Fruit fly (Drosophila melanogaster) whole organism, prepupa: ENCODE data around the gene Bre1.
A peak's percentile ranks its signal among the peaks of the same experiment; 100 is the strongest.

Source experiments
- Blimp-1 ChIP-seq: fragments of 200-800 bp; sonication (Bioruptor generic); optimal IDR thresholded peaks from 3 replicates; lab custom pipeline; 2017; ENCODE audit warnings: missing biosample characterization, missing genetic modification characterization, mild to moderate bottlenecking, moderate library complexity, missing genetic modification reagents
- CG10669 ChIP-seq: fragments of 200-800 bp; sonication (Bioruptor generic); optimal IDR thresholded peaks from 3 replicates; lab custom pipeline; 2018; ENCODE audit warnings: missing biosample characterization, mild to moderate bottlenecking, missing genetic modification characterization, moderate library complexity
- CG11294 ChIP-seq: fragments of 200-800 bp; sonication (Bioruptor generic); IDR thresholded peaks from 2 replicates; pipeline ENCODE4 v1.3.6; 2022; ENCODE audit warnings: missing biosample characterization, missing genetic modification characterization
- CG11762 ChIP-seq: fragments of 200-800 bp; sonication (Bioruptor generic); optimal IDR thresholded peaks from 3 replicates; lab custom pipeline; 2016; ENCODE audit warnings: missing biosample characterization, missing genetic modification characterization; ENCODE audit not compliant: insufficient read depth
- CG11902 ChIP-seq: fragments of 200-800 bp; sonication (Bioruptor generic); optimal IDR thresholded peaks from 3 replicates; lab custom pipeline; 2016; ENCODE audit warnings: missing biosample characterization, missing genetic modification characterization
- CG1621 ChIP-seq: fragments of 200-800 bp; sonication (Bioruptor generic); optimal IDR thresholded peaks from 3 replicates; lab custom pipeline; 2018; ENCODE audit warnings: missing biosample characterization, mild to moderate bottlenecking, missing genetic modification characterization
- CG3032 ChIP-seq: fragments of 200-800 bp; optimal IDR thresholded peaks from 2 replicates; lab custom pipeline; 2019; ENCODE audit warnings: missing biosample characterization, mild to moderate bottlenecking, missing genetic modification characterization, moderate library complexity
- CG31627 ChIP-seq: fragments of 200-800 bp; sonication (Bioruptor generic); optimal IDR thresholded peaks from 3 replicates; lab custom pipeline; 2016; ENCODE audit warnings: missing biosample characterization, missing genetic modification characterization
- CG32006 ChIP-seq: fragments of 200-800 bp; sonication (Bioruptor generic); optimal IDR thresholded peaks from 3 replicates; lab custom pipeline; 2017; ENCODE audit warnings: missing biosample characterization, mild to moderate bottlenecking, missing genetic modification characterization
- CG3919 ChIP-seq: fragments of 200-800 bp; sonication (Bioruptor generic); optimal IDR thresholded peaks from 3 replicates; lab custom pipeline; 2016; ENCODE audit warnings: missing biosample characterization, missing genetic modification characterization
- CG4318 ChIP-seq: fragments of 200-800 bp; sonication (Bioruptor generic); optimal IDR thresholded peaks from 3 replicates; lab custom pipeline; 2017; ENCODE audit warnings: missing biosample characterization, mild to moderate bottlenecking, missing genetic modification characterization
- CG6163 ChIP-seq: fragments of 200-800 bp; sonication (Bioruptor generic); IDR thresholded peaks from 3 replicates; pipeline ENCODE4 v1.3.6; 2022; ENCODE audit warnings: missing biosample characterization, missing genetic modification characterization
- CG6276 ChIP-seq: fragments of 200-800 bp; sonication (Bioruptor generic); optimal IDR thresholded peaks from 2 replicates; lab custom pipeline; 2017; ENCODE audit warnings: missing biosample characterization, mild to moderate bottlenecking, missing genetic modification characterization
- CG6792 ChIP-seq: fragments of 200-800 bp; sonication (Bioruptor generic); optimal IDR thresholded peaks from 3 replicates; lab custom pipeline; 2016; ENCODE audit warnings: missing biosample characterization, missing genetic modification characterization
- CG6808 ChIP-seq: fragments of 200-800 bp; sonication (Bioruptor generic); optimal IDR thresholded peaks from 3 replicates; lab custom pipeline; 2017; ENCODE audit warnings: missing biosample characterization, missing genetic modification characterization, mild to moderate bottlenecking, moderate library complexity, missing genetic modification reagents
- CG6854 ChIP-seq: fragments of 200-800 bp; sonication (Bioruptor generic); optimal IDR thresholded peaks from 2 replicates; lab custom pipeline; 2017; ENCODE audit warnings: missing biosample characterization, mild to moderate bottlenecking, missing genetic modification characterization
- CG7368 ChIP-seq: fragments of 200-800 bp; sonication (Bioruptor generic); optimal IDR thresholded peaks from 3 replicates; lab custom pipeline; 2016; ENCODE audit warnings: missing biosample characterization, missing genetic modification characterization
- CG8119 ChIP-seq: fragments of 200-800 bp; sonication (Bioruptor generic); IDR thresholded peaks from 3 replicates; pipeline ENCODE4 v1.3.6; 2022; ENCODE audit warnings: missing biosample characterization, missing genetic modification characterization
- CG8319 ChIP-seq: fragments of 200-800 bp; sonication (Bioruptor generic); optimal IDR thresholded peaks from 3 replicates; lab custom pipeline; 2016; ENCODE audit warnings: missing biosample characterization, missing genetic modification characterization
- CG8632 ChIP-seq: fragments of 200-800 bp; sonication (Bioruptor generic); optimal IDR thresholded peaks from 3 replicates; lab custom pipeline; 2016; ENCODE audit warnings: missing biosample characterization, missing genetic modification characterization
- Eip75B ChIP-seq: fragments of 200-800 bp; sonication (Bioruptor generic); optimal IDR thresholded peaks from 3 replicates; lab custom pipeline; 2016; ENCODE audit warnings: missing biosample characterization, missing genetic modification characterization
- Eip78C ChIP-seq: fragments of 200-800 bp; sonication (Bioruptor generic); peaks from one replicate; lab custom pipeline; 2016; ENCODE audit warnings: missing biosample characterization, missing genetic modification characterization
- Eip93F ChIP-seq: fragments of 200-800 bp; sonication (Bioruptor generic); optimal IDR thresholded peaks from 2 replicates; lab custom pipeline; 2016; ENCODE audit warnings: missing biosample characterization, mild to moderate bottlenecking, missing genetic modification characterization
- Ets21C ChIP-seq: fragments of 200-800 bp; sonication (Bioruptor generic); optimal IDR thresholded peaks from 3 replicates; lab custom pipeline; 2016; ENCODE audit warnings: missing biosample characterization, missing genetic modification characterization
- Ets96B ChIP-seq: fragments of 200-800 bp; optimal IDR thresholded peaks from 2 replicates; lab custom pipeline; 2019; ENCODE audit warnings: missing biosample characterization, mild to moderate bottlenecking, missing genetic modification characterization, moderate library complexity
- Gug ChIP-seq: fragments of 200-800 bp; sonication (Bioruptor generic); IDR thresholded peaks from 2 replicates; pipeline ENCODE4 v1.3.6; 2022; ENCODE audit warnings: missing biosample characterization, missing genetic modification characterization
- Hr38 ChIP-seq: sonication (Bioruptor generic); optimal IDR thresholded peaks from 2 replicates; lab custom pipeline; 2016; ENCODE audit warnings: missing biosample characterization, missing genetic modification characterization
- Hr39 ChIP-seq: fragments of 200-800 bp; sonication (Bioruptor generic); optimal IDR thresholded peaks from 2 replicates; lab custom pipeline; 2016; ENCODE audit warnings: missing biosample characterization, missing genetic modification characterization
- Hr4 ChIP-seq: fragments of 200-800 bp; sonication (Bioruptor generic); optimal IDR thresholded peaks from 3 replicates; lab custom pipeline; 2016; ENCODE audit warnings: missing biosample characterization, missing genetic modification characterization
- Lpt ChIP-seq: fragments of 200-800 bp; sonication (Bioruptor generic); optimal IDR thresholded peaks from 3 replicates; lab custom pipeline; 2016; ENCODE audit warnings: missing biosample characterization, missing genetic modification characterization
- Met ChIP-seq: fragments of 200-800 bp; sonication (Bioruptor generic); optimal IDR thresholded peaks from 3 replicates; lab custom pipeline; 2016; ENCODE audit warnings: missing biosample characterization, missing genetic modification characterization
- OdsH ChIP-seq: fragments of 200-800 bp; sonication (Bioruptor generic); optimal IDR thresholded peaks from 3 replicates; lab custom pipeline; 2016; ENCODE audit warnings: missing biosample characterization, missing genetic modification characterization
- Sox14 ChIP-seq: fragments of 200-800 bp; sonication (Bioruptor generic); optimal IDR thresholded peaks from 3 replicates; lab custom pipeline; 2016; ENCODE audit warnings: missing biosample characterization, missing genetic modification characterization
- Sox15 ChIP-seq: fragments of 200-800 bp; sonication (Bioruptor generic); optimal IDR thresholded peaks from 3 replicates; lab custom pipeline; 2016; ENCODE audit warnings: missing biosample characterization, missing genetic modification characterization
- achi ChIP-seq: fragments of 200-800 bp; sonication (Bioruptor generic); optimal IDR thresholded peaks from 3 replicates; lab custom pipeline; 2016; ENCODE audit warnings: missing biosample characterization, missing genetic modification characterization
- acj6 ChIP-seq: fragments of 200-800 bp; sonication (Bioruptor generic); optimal IDR thresholded peaks from 3 replicates; lab custom pipeline; 2016; ENCODE audit warnings: missing biosample characterization, missing genetic modification characterization
- cyc ChIP-seq: fragments of 200-800 bp; sonication (Bioruptor generic); optimal IDR thresholded peaks from 3 replicates; lab custom pipeline; 2016; ENCODE audit warnings: missing biosample characterization, missing genetic modification characterization
- dsx ChIP-seq: fragments of 200-800 bp; optimal IDR thresholded peaks from 3 replicates; lab custom pipeline; 2019; ENCODE audit warnings: missing biosample characterization, mild to moderate bottlenecking, missing genetic modification characterization, moderate library complexity; ENCODE audit not compliant: poor library complexity, severe bottlenecking
- esn ChIP-seq: fragments of 200-800 bp; sonication (Bioruptor generic); optimal IDR thresholded peaks from 2 replicates; lab custom pipeline; 2016; ENCODE audit warnings: missing biosample characterization, mild to moderate bottlenecking, missing genetic modification characterization, moderate library complexity
- fd59A ChIP-seq: fragments of 200-800 bp; sonication (Bioruptor generic); optimal IDR thresholded peaks from 2 replicates; lab custom pipeline; 2017; ENCODE audit warnings: missing biosample characterization, mild to moderate bottlenecking, missing genetic modification characterization, missing genetic modification reagents
- fkh ChIP-seq: fragments of 200-800 bp; sonication (Bioruptor generic); optimal IDR thresholded peaks from 3 replicates; lab custom pipeline; 2017; ENCODE audit warnings: missing biosample characterization, mild to moderate bottlenecking, missing genetic modification characterization, moderate library complexity
- lz ChIP-seq: fragments of 200-800 bp; sonication (Bioruptor generic); optimal IDR thresholded peaks from 3 replicates; lab custom pipeline; 2016; ENCODE audit warnings: missing biosample characterization, missing genetic modification characterization
- net ChIP-seq: fragments of 200-800 bp; sonication (Bioruptor generic); optimal IDR thresholded peaks from 3 replicates; lab custom pipeline; 2016; ENCODE audit warnings: missing biosample characterization, missing genetic modification characterization
- pdm3 ChIP-seq: fragments of 200-800 bp; sonication (Bioruptor generic); optimal IDR thresholded peaks from 3 replicates; lab custom pipeline; 2016; ENCODE audit warnings: missing biosample characterization, missing genetic modification characterization
- salr ChIP-seq, 2 experiments: fragments of 200-800 bp; sonication (Bioruptor generic); optimal IDR thresholded peaks; 3 replicates each; lab custom pipeline; 2016 to 2018; ENCODE audit warnings: missing biosample characterization in 2 of 2, missing genetic modification characterization in 2 of 2, mild to moderate bottlenecking in 1 of 2
- ss ChIP-seq, 2 experiments: fragments of 200-800 bp; sonication (Bioruptor generic); optimal IDR thresholded peaks; 2 replicates in 1 of 2; 3 replicates in 1 of 2; lab custom pipeline; 2017 to 2018; ENCODE audit warnings: mild to moderate bottlenecking in 2 of 2, missing biosample characterization in 2 of 2, missing genetic modification characterization in 2 of 2, moderate library complexity in 1 of 2
- svp ChIP-seq: fragments of 200-800 bp; sonication (Bioruptor generic); peaks from one replicate; lab custom pipeline; 2016; ENCODE audit warnings: missing biosample characterization, missing genetic modification characterization
- vri ChIP-seq: fragments of 200-800 bp; sonication (Bioruptor generic); optimal IDR thresholded peaks from 3 replicates; lab custom pipeline; 2016; ENCODE audit warnings: missing biosample characterization, mild to moderate bottlenecking, missing genetic modification characterization

Gene Bre1

DNA sequence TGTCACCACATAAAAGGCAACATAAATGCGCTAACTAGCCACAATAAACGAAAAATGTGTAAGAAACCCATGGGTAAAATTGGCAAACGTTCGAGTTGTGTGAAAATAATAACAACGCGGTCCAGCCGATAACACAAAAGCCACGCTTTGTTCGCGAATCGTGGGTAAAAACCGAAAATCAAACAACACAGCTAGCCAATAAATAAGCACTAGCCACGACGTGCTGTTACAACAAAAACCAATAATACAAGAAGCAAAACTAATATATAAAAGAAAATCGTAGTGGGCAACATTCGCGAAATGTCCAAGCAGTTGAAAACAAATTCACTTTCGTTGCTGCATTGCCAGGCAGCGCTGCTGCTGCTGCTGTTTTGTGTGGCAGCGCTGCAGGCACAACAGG lies 8.7 kb upstream of the Bre1 start, which contains the start of gene CG42272:
TSS of gene CG42272 (plus strand) at position 301 of the 400 bp plus-strand sequence.
- TF ChIP-seq Ets21C (GFP tag; lab: Kevin White, UChicago) (no peak), Blimp-1 (GFP tag; lab: Kevin White, UChicago) (no peak), Eip75B (GFP tag; lab: Kevin White, UChicago) (no peak), CG6276 (no peak), Eip78C (GFP tag; lab: Kevin White, UChicago) (no peak), acj6 (GFP tag; lab: Kevin White, UChicago) (no peak), CG31627 (GFP tag; lab: Kevin White, UChicago) (no peak), vri (GFP tag; lab: Kevin White, UChicago) (no peak), esn (GFP tag; lab: Kevin White, UChicago) (no peak), OdsH (GFP tag; lab: Kevin White, UChicago) (no peak), ss (GFP tag; optimal IDR thresholded peaks at IDR 0.05; lab: Kevin White, UChicago) (no peak), CG11762 (GFP tag; lab: Kevin White, UChicago) (no peak), Gug (GFP tag; lab: Robert Waterston, UW) (no peak), pdm3 (GFP tag; lab: Kevin White, UChicago) (no peak), Lpt (no peak), Hr39 (GFP tag; lab: Kevin White, UChicago) (no peak), CG3032 (tag; lab: Kevin White, UChicago) (no peak), dsx (GFP tag; lab: Kevin White, UChicago) (no peak)

DNA sequence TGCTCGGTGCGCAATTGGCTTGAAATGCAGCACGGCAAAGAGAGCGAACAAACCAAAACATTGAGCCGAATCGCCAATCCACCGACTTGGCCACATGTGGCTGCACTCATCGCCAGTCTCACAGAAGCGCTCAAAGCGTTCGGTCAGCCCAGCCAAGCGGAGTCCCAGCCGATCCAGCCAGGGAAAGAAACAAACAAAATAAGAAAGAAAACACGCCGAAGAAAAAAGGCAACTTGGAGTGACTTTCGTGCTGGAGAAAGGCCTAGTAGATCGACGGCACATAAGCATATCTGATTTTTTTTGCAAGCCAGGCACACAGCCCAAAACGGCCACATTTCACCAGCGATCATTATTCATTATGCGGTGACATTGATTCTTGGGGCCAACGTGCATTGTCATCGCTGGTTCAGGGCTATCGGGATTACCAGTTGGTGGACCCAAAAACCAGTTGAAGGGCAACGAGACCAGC lies 8.1 kb upstream of the Bre1 start:
- no peak for TF ChIP-seq OdsH (GFP tag; lab: Kevin White, UChicago)
- TF ChIP-seq CG11902 (GFP tag; lab: Kevin White, UChicago) = no peak
- TF ChIP-seq cyc = no peak
- TF ChIP-seq esn (GFP tag; lab: Kevin White, UChicago) = peak; percentile 8
- TF ChIP-seq CG11762 (GFP tag; lab: Kevin White, UChicago) = no peak
- TF ChIP-seq vri (GFP tag; lab: Kevin White, UChicago) = no peak
- TF ChIP-seq Hr4 (GFP tag; lab: Kevin White, UChicago) = no peak
- no peak for TF ChIP-seq Hr38
- TF ChIP-seq CG1621 = peak; percentile 24
- peak; percentile 25 for TF ChIP-seq CG3919 (GFP tag; lab: Kevin White, UChicago)
- TF ChIP-seq CG7368 (GFP tag; lab: Kevin White, UChicago) = no peak
- TF ChIP-seq CG6163 (GFP tag; lab: Robert Waterston, UW) = no peak
- TF ChIP-seq pdm3 (GFP tag; lab: Kevin White, UChicago) = no peak
- TF ChIP-seq Met (GFP tag; lab: Kevin White, UChicago) = no peak
- no peak for TF ChIP-seq Ets96B (tag; lab: Kevin White, UChicago)
- no peak for TF ChIP-seq dsx (GFP tag; lab: Kevin White, UChicago)
- peak; percentile 24 for TF ChIP-seq CG6854
- no peak for TF ChIP-seq net (GFP tag; lab: Kevin White, UChicago)
- TF ChIP-seq Sox14 (GFP tag; lab: Kevin White, UChicago) = no peak
- TF ChIP-seq CG6276 = peak; percentile 61
- no peak for TF ChIP-seq CG4318 (GFP tag; lab: Kevin White, UChicago)
- TF ChIP-seq CG8119 = peak; percentile 46; the same call in 1 of the 3 replicates
- TF ChIP-seq Eip78C (GFP tag; lab: Kevin White, UChicago) = peak; percentile 78
- no peak for TF ChIP-seq fkh (GFP tag; lab: Kevin White, UChicago)
- TF ChIP-seq Gug (GFP tag; lab: Robert Waterston, UW) = no peak
- no peak for TF ChIP-seq CG11294 (GFP tag; lab: Robert Waterston, UW)
- no peak for TF ChIP-seq CG32006 (GFP tag; lab: Kevin White, UChicago)
- no peak for TF ChIP-seq CG10669 (GFP tag; lab: Kevin White, UChicago)
- TF ChIP-seq CG31627 (GFP tag; lab: Kevin White, UChicago) = no peak
- no peak for TF ChIP-seq lz
- no peak for TF ChIP-seq Eip93F (GFP tag; lab: Kevin White, UChicago)
- TF ChIP-seq achi (GFP tag; lab: Kevin White, UChicago) = no peak
- TF ChIP-seq salr (GFP tag; optimal IDR thresholded peaks at IDR 0.05; lab: Kevin White, UChicago) = no peak
- TF ChIP-seq CG6792 (GFP tag; lab: Kevin White, UChicago) = peak; percentile 15
- peak; percentile 32 for TF ChIP-seq Lpt
- TF ChIP-seq CG6808 (GFP tag; lab: Kevin White, UChicago) = no peak
- TF ChIP-seq CG8632 (GFP tag; lab: Kevin White, UChicago) = no peak
- no peak for TF ChIP-seq Sox15 (GFP tag; lab: Kevin White, UChicago)
- TF ChIP-seq svp = no peak
- TF ChIP-seq CG8319 (GFP tag; lab: Kevin White, UChicago) = no peak
- TF ChIP-seq Hr39 (GFP tag; lab: Kevin White, UChicago) = no peak
- no peak for TF ChIP-seq fd59A (GFP tag; lab: Kevin White, UChicago)
